Fruit fly (Drosophila melanogaster) whole organism, adult: ENCODE results near the gene CG11449.

Experiments used
- CG11617 ChIP-seq: fragments of 200-800 bp; sonication (Bioruptor generic); optimal IDR thresholded peaks from 2 replicates; lab custom pipeline; 2017; ENCODE audit warnings: mild to moderate bottlenecking, missing biosample characterization, missing genetic modification reagents, missing genetic modification characterization
- Hr96 ChIP-seq: fragments of 200-800 bp; sonication (Bioruptor generic); optimal IDR thresholded peaks from 2 replicates; lab custom pipeline; 2016; ENCODE audit warnings: missing biosample characterization, missing genetic modification characterization
- cic ChIP-seq: fragments of 200-800 bp; sonication (Bioruptor generic); optimal IDR thresholded peaks from 2 replicates; lab custom pipeline; 2017; ENCODE audit warnings: missing biosample characterization, mild to moderate bottlenecking, missing genetic modification characterization, moderate library complexity
- kay ChIP-seq: fragments of 200-800 bp; sonication (Bioruptor generic); peaks from one replicate; lab custom pipeline; 2016; ENCODE audit warnings: missing biosample characterization, missing genetic modification characterization, borderline replicate concordance
- ovo ChIP-seq: fragments of 200-800 bp; sonication (Bioruptor generic); optimal IDR thresholded peaks from 2 replicates; lab custom pipeline; 2016; ENCODE audit warnings: missing biosample characterization, missing genetic modification characterization
- pad ChIP-seq: fragments of 200-800 bp; sonication (Bioruptor generic); optimal IDR thresholded peaks from 3 replicates; lab custom pipeline; 2017; ENCODE audit warnings: missing biosample characterization, missing genetic modification characterization, mild to moderate bottlenecking, moderate library complexity, missing genetic modification reagents

DNA sequence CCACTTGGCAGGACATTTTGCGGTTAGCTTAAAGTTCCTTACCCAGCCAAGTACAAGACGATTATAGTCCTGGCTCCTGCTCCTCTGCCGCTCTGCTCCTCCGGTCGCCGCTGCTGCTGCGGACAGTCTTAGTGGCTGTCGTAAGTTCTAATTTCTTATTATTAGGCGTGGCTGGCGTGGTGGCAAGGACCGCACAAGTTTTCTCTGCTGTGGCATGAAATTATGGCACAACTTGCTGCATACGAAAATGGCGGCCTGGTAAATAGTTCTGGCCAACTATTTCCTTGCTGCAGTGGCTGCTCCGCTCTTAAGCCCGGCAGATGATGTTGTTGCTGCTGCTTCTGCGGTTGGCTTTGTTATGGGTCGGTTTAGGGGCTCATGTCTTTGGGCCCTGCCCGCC is 29.5 kb upstream of the CG11449 start:
- no peak for TF ChIP-seq kay
- TF ChIP-seq Hr96 (GFP tag; lab: Kevin White, UChicago), result no peak
- no peak for TF ChIP-seq CG11617 (GFP tag; lab: Kevin White, UChicago)
- no peak for TF ChIP-seq cic (GFP tag; lab: Kevin White, UChicago)
- no peak for TF ChIP-seq pad
- TF ChIP-seq ovo (GFP tag; lab: Kevin White, UChicago), result no peak
